Worm (Caenorhabditis elegans): ENCODE results near the gene C40A11.7.
A peak's percentile ranks its signal among the peaks of the same experiment; 100 is the strongest.

C40A11.7 gene

ce11 chrII:2099139-2099976 is 51.0 kb downstream of the C40A11.7 start, which contains the start of gene math-42:
TSS of gene math-42 (plus strand) at chrII:2099926.
- TF ChIP-seq fos-1 (tag; optimal IDR thresholded peaks at IDR 0.05), result peak; percentile 76
- no peak for TF ChIP-seq nhr-10 (tag; optimal IDR thresholded peaks at IDR 0.05)

Data from whole organism, L2 larva.